1 fruit fly cellular context compared by ENCODE assay signal in genomic region chr3R:19627792-19628522, dm6.
TF ChIP-seq lines count a peak whose summit lies in the region.

No protein-coding gene starts in this region.

TF ChIP-seq in whole organism, embryonic, 481 proteins besides CTCF, POLR2A, EP300 and RAD21 (continued from another document and continues in another):
- TF ChIP-seq CG16863 (GFP tag; optimal IDR thresholded peaks at IDR 0.05; lab: Kevin White, UChicago), result no peak
- no peak for TF ChIP-seq chn (GFP tag; optimal IDR thresholded peaks at IDR 0.05; lab: Kevin White, UChicago)
- no peak for TF ChIP-seq eyg (GFP tag; optimal IDR thresholded peaks at IDR 0.05; lab: Kevin White, UChicago)
- TF ChIP-seq CG11695 (GFP tag; IDR thresholded peaks at IDR 0.05; lab: Robert Waterston, UW), result no peak
- TF ChIP-seq CG8765 (GFP tag; IDR thresholded peaks at IDR 0.05; lab: Robert Waterston, UW), result no peak
- peak; percentile 8 for TF ChIP-seq CG12659 (GFP tag; optimal IDR thresholded peaks at IDR 0.05; lab: Kevin White, UChicago)
- TF ChIP-seq cg (GFP tag; optimal IDR thresholded peaks at IDR 0.05; lab: Kevin White, UChicago), result no peak
- no peak for TF ChIP-seq NC2β (GFP tag; optimal IDR thresholded peaks at IDR 0.05; lab: Kevin White, UChicago)
- no peak for TF ChIP-seq sr (GFP tag; IDR thresholded peaks at IDR 0.05; lab: Robert Waterston, UW)
- peak; percentile 52 for TF ChIP-seq CG17359 (tag; optimal IDR thresholded peaks at IDR 0.05; lab: Kevin White, UChicago)
- TF ChIP-seq CG14014 (GFP tag; IDR thresholded peaks at IDR 0.05; lab: Robert Waterston, UW), result no peak
- TF ChIP-seq gfzf (GFP tag; optimal IDR thresholded peaks at IDR 0.05; lab: Kevin White, UChicago), result no peak
- peak; percentile 73 for TF ChIP-seq Sox100B (GFP tag; optimal IDR thresholded peaks at IDR 0.05; lab: Kevin White, UChicago)
- TF ChIP-seq CG3281 (GFP tag; optimal IDR thresholded peaks at IDR 0.05; lab: Kevin White, UChicago), result peak; percentile 65
- TF ChIP-seq psq (GFP tag; optimal IDR thresholded peaks at IDR 0.05; lab: Kevin White, UChicago), result no peak
- no peak for TF ChIP-seq fru (optimal IDR thresholded peaks at IDR 0.05; lab: Kevin White, UChicago)
- peak; percentile 32 for TF ChIP-seq CG5180 (GFP tag; optimal IDR thresholded peaks at IDR 0.05; lab: Kevin White, UChicago)
- TF ChIP-seq Hey (tag; optimal IDR thresholded peaks at IDR 0.05; lab: Kevin White, UChicago), result no peak
- no peak for TF ChIP-seq CG15073 (GFP tag; optimal IDR thresholded peaks at IDR 0.05; lab: Kevin White, UChicago)
- TF ChIP-seq CG4707 (GFP tag; optimal IDR thresholded peaks at IDR 0.05; lab: Kevin White, UChicago), result no peak
- no peak for TF ChIP-seq CG12942 (GFP tag; optimal IDR thresholded peaks at IDR 0.05; lab: Kevin White, UChicago)
- TF ChIP-seq Blimp-1 (GFP tag; optimal IDR thresholded peaks at IDR 0.05; lab: Kevin White, UChicago), result peak; percentile 56
- no peak for TF ChIP-seq disco-r (GFP tag; optimal IDR thresholded peaks at IDR 0.05; lab: Kevin White, UChicago)
- TF ChIP-seq Dp (GFP tag; optimal IDR thresholded peaks at IDR 0.05; lab: Kevin White, UChicago), result no peak
- TF ChIP-seq Hmx (GFP tag; optimal IDR thresholded peaks at IDR 0.05; lab: Kevin White, UChicago), result no peak
- peak; percentile 77 for TF ChIP-seq CG2678 (tag; optimal IDR thresholded peaks at IDR 0.05; lab: Kevin White, UChicago)
- TF ChIP-seq CG8089 (GFP tag; optimal IDR thresholded peaks at IDR 0.05; lab: Kevin White, UChicago), result no peak
- no peak for TF ChIP-seq Ets97D (GFP tag; optimal IDR thresholded peaks at IDR 0.05; lab: Kevin White, UChicago)
- no peak for TF ChIP-seq CG12236 (GFP tag; optimal IDR thresholded peaks at IDR 0.05; lab: Kevin White, UChicago)
- TF ChIP-seq CG32767 (GFP tag; IDR thresholded peaks at IDR 0.05; lab: Robert Waterston, UW), result no peak
- no peak for TF ChIP-seq crp (GFP tag; optimal IDR thresholded peaks at IDR 0.05; lab: Kevin White, UChicago)
- no peak for TF ChIP-seq zfh2 (GFP tag; optimal IDR thresholded peaks at IDR 0.05; lab: Kevin White, UChicago)
- TF ChIP-seq CG8388 (GFP tag; optimal IDR thresholded peaks at IDR 0.05; lab: Kevin White, UChicago), result no peak
- TF ChIP-seq tio (GFP tag; optimal IDR thresholded peaks at IDR 0.05; lab: Kevin White, UChicago), result peak; percentile 24
- TF ChIP-seq NK7.1 (GFP tag; optimal IDR thresholded peaks at IDR 0.05; lab: Kevin White, UChicago), result no peak
- TF ChIP-seq CG17568 (GFP tag; optimal IDR thresholded peaks at IDR 0.05; lab: Kevin White, UChicago), result no peak
- no peak for TF ChIP-seq amos (GFP tag; IDR thresholded peaks at IDR 0.05; lab: Robert Waterston, UW; ENCODE audit: partially characterized antibody)
- TF ChIP-seq ham (GFP tag; IDR thresholded peaks at IDR 0.05; lab: Robert Waterston, UW), result no peak
- no peak for TF ChIP-seq toy (GFP tag; IDR thresholded peaks at IDR 0.05; lab: Robert Waterston, UW)
- no peak for TF ChIP-seq CG6854 (GFP tag; optimal IDR thresholded peaks at IDR 0.05; lab: Kevin White, UChicago)
- TF ChIP-seq fd64A (GFP tag; optimal IDR thresholded peaks at IDR 0.05; lab: Kevin White, UChicago), result no peak
- peak in 1 of 2 experiments; percentile 8 for TF ChIP-seq Pdp1 (GFP tag; optimal IDR thresholded peaks at IDR 0.05; lab: Kevin White, UChicago)
- no peak for TF ChIP-seq CG18476 (GFP tag; optimal IDR thresholded peaks at IDR 0.05; lab: Kevin White, UChicago)
- TF ChIP-seq Hsf (GFP tag; optimal IDR thresholded peaks at IDR 0.05; lab: Kevin White, UChicago), result no peak
- TF ChIP-seq sim (GFP tag; IDR thresholded peaks at IDR 0.05; lab: Robert Waterston, UW), result no peak
- no peak for TF ChIP-seq Sin3A (optimal IDR thresholded peaks at IDR 0.05; lab: Kevin White, UChicago)
- no peak for TF ChIP-seq nom (GFP tag; optimal IDR thresholded peaks at IDR 0.05; lab: Kevin White, UChicago)
- TF ChIP-seq Spps (tag; optimal IDR thresholded peaks at IDR 0.05; lab: Kevin White, UChicago), result peak; percentile 2
- TF ChIP-seq CG34224 (GFP tag; IDR thresholded peaks at IDR 0.05; lab: Robert Waterston, UW; ENCODE audit: partially characterized antibody), result no peak
- peak; percentile 61 for TF ChIP-seq ind (GFP tag; optimal IDR thresholded peaks at IDR 0.05; lab: Kevin White, UChicago)
- TF ChIP-seq crol (GFP tag; IDR thresholded peaks at IDR 0.05; lab: Robert Waterston, UW), result no peak
- peak; percentile 20 for TF ChIP-seq scrt (GFP tag; optimal IDR thresholded peaks at IDR 0.05; lab: Kevin White, UChicago)
- TF ChIP-seq pb (GFP tag; optimal IDR thresholded peaks at IDR 0.05; lab: Kevin White, UChicago), result no peak
- no peak for TF ChIP-seq HLHmδ (GFP tag; optimal IDR thresholded peaks at IDR 0.05; lab: Kevin White, UChicago)
- peak; percentile 12 for TF ChIP-seq trh (GFP tag; optimal IDR thresholded peaks at IDR 0.05; lab: Kevin White, UChicago)
- TF ChIP-seq CG18262 (tag; optimal IDR thresholded peaks at IDR 0.05; lab: Kevin White, UChicago), result peak; percentile 72
- TF ChIP-seq gsb (GFP tag; IDR thresholded peaks at IDR 0.05; lab: Robert Waterston, UW), result 0 out of 2 replicates have a peak, but pooled peaks have one; percentile 8
- no peak for TF ChIP-seq sd (tag; optimal IDR thresholded peaks at IDR 0.05; lab: Kevin White, UChicago)
- no peak for TF ChIP-seq CG30020 (tag; optimal IDR thresholded peaks at IDR 0.05; lab: Kevin White, UChicago)
- TF ChIP-seq tll (GFP tag; optimal IDR thresholded peaks at IDR 0.05; lab: Kevin White, UChicago), result peak in 1 of 2 experiments; percentile 53
- TF ChIP-seq pfk (GFP tag; optimal IDR thresholded peaks at IDR 0.05; lab: Kevin White, UChicago), result no peak
- no peak for TF ChIP-seq CG9609 (GFP tag; optimal IDR thresholded peaks at IDR 0.05; lab: Kevin White, UChicago)
- peak; percentile 62 for TF ChIP-seq CG14710 (tag; optimal IDR thresholded peaks at IDR 0.05; lab: Kevin White, UChicago)
- TF ChIP-seq prd (optimal IDR thresholded peaks at IDR 0.05; lab: Kevin White, UChicago), result no peak
- peak; percentile 35; the same call in 2 of the 3 replicates for TF ChIP-seq prd (GFP tag; IDR thresholded peaks at IDR 0.05; lab: Robert Waterston, UW)
- TF ChIP-seq CG15696 (tag; optimal IDR thresholded peaks at IDR 0.05; lab: Kevin White, UChicago), result peak; percentile 31
- TF ChIP-seq hkb (optimal IDR thresholded peaks at IDR 0.05; lab: Kevin White, UChicago), result no peak
- TF ChIP-seq hkb (GFP tag; IDR thresholded peaks at IDR 0.05; lab: Robert Waterston, UW), result peak; percentile 42; the same call in 1 of the 2 replicates
- TF ChIP-seq H2.0 (GFP tag; IDR thresholded peaks at IDR 0.05; lab: Robert Waterston, UW), result no peak
- no peak for TF ChIP-seq CG16779 (GFP tag; IDR thresholded peaks at IDR 0.05; lab: Robert Waterston, UW)
- no peak for TF ChIP-seq Sry-β (GFP tag; optimal IDR thresholded peaks at IDR 0.05; lab: Kevin White, UChicago)
- no peak for TF ChIP-seq CG1792 (GFP tag; optimal IDR thresholded peaks at IDR 0.05; lab: Kevin White, UChicago)
- TF ChIP-seq sima (GFP tag; optimal IDR thresholded peaks at IDR 0.05; lab: Kevin White, UChicago), result no peak
- TF ChIP-seq CG7963 (GFP tag; IDR thresholded peaks at IDR 0.05; lab: Robert Waterston, UW; ENCODE audit: partially characterized antibody), result no peak
- TF ChIP-seq CG10543 (GFP tag; optimal IDR thresholded peaks at IDR 0.05; lab: Kevin White, UChicago), result no peak
- TF ChIP-seq jing (GFP tag; optimal IDR thresholded peaks at IDR 0.05; lab: Kevin White, UChicago), result no peak
- peak; percentile 56 for TF ChIP-seq CG17829 (tag; optimal IDR thresholded peaks at IDR 0.05; lab: Kevin White, UChicago)
- TF ChIP-seq repo (GFP tag; optimal IDR thresholded peaks at IDR 0.05; lab: Kevin White, UChicago), result no peak
- no peak for TF ChIP-seq HmgZ (tag; optimal IDR thresholded peaks at IDR 0.05; lab: Kevin White, UChicago)
- peak; percentile 40; the same call in 2 of the 3 replicates for TF ChIP-seq tgo (GFP tag; IDR thresholded peaks at IDR 0.05; lab: Robert Waterston, UW)
- peak; percentile 5 for TF ChIP-seq CG5245 (GFP tag; optimal IDR thresholded peaks at IDR 0.05; lab: Kevin White, UChicago)
- TF ChIP-seq al (GFP tag; IDR thresholded peaks at IDR 0.05; lab: Robert Waterston, UW), result no peak
- TF ChIP-seq Jarid2 (GFP tag; optimal IDR thresholded peaks at IDR 0.05; lab: Kevin White, UChicago), result peak; percentile 40
- no peak for TF ChIP-seq CG7745 (tag; optimal IDR thresholded peaks at IDR 0.05; lab: Kevin White, UChicago)
- no peak for TF ChIP-seq mirr (GFP tag; optimal IDR thresholded peaks at IDR 0.05; lab: Kevin White, UChicago)
- TF ChIP-seq CG7987 (GFP tag; optimal IDR thresholded peaks at IDR 0.05; lab: Kevin White, UChicago), result no peak
- TF ChIP-seq CG14965 (GFP tag; optimal IDR thresholded peaks at IDR 0.05; lab: Kevin White, UChicago; ENCODE audit: borderline replicate concordance), result no peak
- peak; percentile 50 for TF ChIP-seq Abd-B (GFP tag; optimal IDR thresholded peaks at IDR 0.05; lab: Kevin White, UChicago)
- peak; percentile 72 for TF ChIP-seq dmrt99B (tag; optimal IDR thresholded peaks at IDR 0.05; lab: Kevin White, UChicago)
- TF ChIP-seq pan (optimal IDR thresholded peaks at IDR 0.05; lab: Kevin White, UChicago), result peak in 1 of 2 experiments; percentile 60
- peak in 1 of 2 experiments; percentile 29 for TF ChIP-seq pan (GFP tag; optimal IDR thresholded peaks at IDR 0.05 in 1 of 2, IDR thresholded peaks at IDR 0.05 in 1 of 2)
- no peak for TF ChIP-seq Doc2 (GFP tag; IDR thresholded peaks at IDR 0.05; lab: Robert Waterston, UW)
- no peak for TF ChIP-seq CG17328 (GFP tag; IDR thresholded peaks at IDR 0.05; lab: Robert Waterston, UW)
- TF ChIP-seq HLH54F (GFP tag; optimal IDR thresholded peaks at IDR 0.05; lab: Kevin White, UChicago), result no peak
- no peak for TF ChIP-seq pum (GFP tag; optimal IDR thresholded peaks at IDR 0.05; lab: Kevin White, UChicago)
- no peak for TF ChIP-seq fu2 (GFP tag; optimal IDR thresholded peaks at IDR 0.05; lab: Kevin White, UChicago)
- TF ChIP-seq CG11456 (GFP tag; IDR thresholded peaks at IDR 0.05; lab: Robert Waterston, UW), result 0 out of 3 replicates have a peak, but pooled peaks have one; percentile 39
- TF ChIP-seq Ets65A (GFP tag; lab: Kevin White, UChicago), result peak; percentile 91
- TF ChIP-seq mam (GFP tag; optimal IDR thresholded peaks at IDR 0.05; lab: Kevin White, UChicago), result no peak
- peak; percentile 40 for TF ChIP-seq CG15514 (GFP tag; optimal IDR thresholded peaks at IDR 0.05; lab: Kevin White, UChicago)
- TF ChIP-seq gcm (GFP tag; optimal IDR thresholded peaks at IDR 0.05; lab: Kevin White, UChicago), result no peak
- TF ChIP-seq Hr3 (GFP tag; optimal IDR thresholded peaks at IDR 0.05; lab: Kevin White, UChicago), result peak; percentile 2
- TF ChIP-seq tna (GFP tag; IDR thresholded peaks at IDR 0.05; lab: Robert Waterston, UW; ENCODE audit: partially characterized antibody), result no peak
- no peak for TF ChIP-seq CHES-1-like (GFP tag; optimal IDR thresholded peaks at IDR 0.05; lab: Kevin White, UChicago)
- no peak for TF ChIP-seq CG9797 (GFP tag; optimal IDR thresholded peaks at IDR 0.05; lab: Kevin White, UChicago)
- TF ChIP-seq CG11723 (GFP tag; optimal IDR thresholded peaks at IDR 0.05; lab: Kevin White, UChicago), result no peak
- no peak; the same call in 1 of the 2 replicates for TF ChIP-seq MBD-R2 (GFP tag; IDR thresholded peaks at IDR 0.05; lab: Robert Waterston, UW)
- TF ChIP-seq Rx (GFP tag; IDR thresholded peaks at IDR 0.05; lab: Robert Waterston, UW), result no peak
- peak; percentile 50 for TF ChIP-seq gem (tag; optimal IDR thresholded peaks at IDR 0.05; lab: Kevin White, UChicago)
- TF ChIP-seq CG7556 (GFP tag; optimal IDR thresholded peaks at IDR 0.05; lab: Kevin White, UChicago), result peak; percentile 44
- TF ChIP-seq CG6813 (GFP tag; optimal IDR thresholded peaks at IDR 0.05; lab: Kevin White, UChicago), result no peak
- TF ChIP-seq Bteb2 (GFP tag; optimal IDR thresholded peaks at IDR 0.05; lab: Kevin White, UChicago), result no peak
- TF ChIP-seq CG17186 (GFP tag; optimal IDR thresholded peaks at IDR 0.05; lab: Kevin White, UChicago), result no peak
- TF ChIP-seq z (GFP tag; IDR thresholded peaks at IDR 0.05; lab: Robert Waterston, UW), result no peak
- no peak for TF ChIP-seq CG11093 (GFP tag; IDR thresholded peaks at IDR 0.05; lab: Robert Waterston, UW)
- no peak for TF ChIP-seq CG31365 (tag; optimal IDR thresholded peaks at IDR 0.05; lab: Kevin White, UChicago)
- TF ChIP-seq dati (GFP tag; IDR thresholded peaks at IDR 0.05; lab: Robert Waterston, UW), result no peak
- TF ChIP-seq CG33557 (GFP tag; optimal IDR thresholded peaks at IDR 0.05; lab: Kevin White, UChicago), result no peak
- no peak for TF ChIP-seq CG12155 (GFP tag; optimal IDR thresholded peaks at IDR 0.05; lab: Kevin White, UChicago)
- peak; percentile 72 for TF ChIP-seq sens (GFP tag; lab: Kevin White, UChicago)
- no peak for TF ChIP-seq eve (GFP tag; optimal IDR thresholded peaks at IDR 0.05; lab: Kevin White, UChicago)
- TF ChIP-seq CG3163 (GFP tag; optimal IDR thresholded peaks at IDR 0.05; lab: Kevin White, UChicago), result no peak
- TF ChIP-seq HLH4C (GFP tag; IDR thresholded peaks at IDR 0.05; lab: Robert Waterston, UW; ENCODE audit: partially characterized antibody), result no peak
- TF ChIP-seq Nf-YA (GFP tag; IDR thresholded peaks at IDR 0.05; lab: Robert Waterston, UW), result no peak
- TF ChIP-seq Gsc (GFP tag; IDR thresholded peaks at IDR 0.05; lab: Robert Waterston, UW), result no peak
- TF ChIP-seq MESR4 (GFP tag; optimal IDR thresholded peaks at IDR 0.05; lab: Kevin White, UChicago), result no peak
- TF ChIP-seq CG4617 (GFP tag; optimal IDR thresholded peaks at IDR 0.05; lab: Kevin White, UChicago; ENCODE audit: borderline replicate concordance), result no peak
- TF ChIP-seq twi (tag; optimal IDR thresholded peaks at IDR 0.05; lab: Kevin White, UChicago), result no peak
- no peak for TF ChIP-seq ftz-f1 (GFP tag; optimal IDR thresholded peaks at IDR 0.05; lab: Kevin White, UChicago)
- TF ChIP-seq her (GFP tag; optimal IDR thresholded peaks at IDR 0.05; lab: Kevin White, UChicago), result no peak
- peak; percentile 18 for TF ChIP-seq Hmr (GFP tag; optimal IDR thresholded peaks at IDR 0.05; lab: Kevin White, UChicago)
- no peak for TF ChIP-seq CG18619 (GFP tag; optimal IDR thresholded peaks at IDR 0.05; lab: Kevin White, UChicago)
- TF ChIP-seq org-1 (GFP tag; optimal IDR thresholded peaks at IDR 0.05; lab: Kevin White, UChicago), result peak; percentile 14
- peak; percentile 67 for TF ChIP-seq fd96Cb (tag; optimal IDR thresholded peaks at IDR 0.05; lab: Kevin White, UChicago)
- TF ChIP-seq NFAT (GFP tag; IDR thresholded peaks at IDR 0.05; lab: Robert Waterston, UW), result no peak
- TF ChIP-seq gce (GFP tag; IDR thresholded peaks at IDR 0.05; lab: Robert Waterston, UW), result no peak
- no peak for TF ChIP-seq CG43689 (GFP tag; IDR thresholded peaks at IDR 0.05; lab: Robert Waterston, UW)
